Worm (Caenorhabditis elegans) whole organism, L3 larva: ENCODE results near the gene Y25C1A.2.

ENCODE experiments used
- ZK546.5 ChIP-seq: sonication (generic microtip); optimal IDR thresholded peaks from 2 replicates; lab custom pipeline; 2017; ENCODE audit warnings: missing biosample characterization, missing genetic modification characterization
- aly-2 ChIP-seq: fragments of 150-350 bp; optimal IDR thresholded peaks from 2 replicates; lab custom pipeline; 2014; ENCODE audit warnings: missing biosample characterization, missing genetic modification characterization
- ceh-82 ChIP-seq: fragments of 150-350 bp; optimal IDR thresholded peaks from 2 replicates; lab custom pipeline; 2014; ENCODE audit warnings: missing biosample characterization, missing genetic modification characterization
- ceh-9 ChIP-seq: sonication (generic microtip); optimal IDR thresholded peaks from 2 replicates; lab custom pipeline; 2018; ENCODE audit warnings: missing biosample characterization, missing genetic modification characterization
- daf-12 ChIP-seq: fragments of 150-350 bp; optimal IDR thresholded peaks from 2 replicates; lab custom pipeline; 2014; ENCODE audit warnings: missing biosample characterization, missing genetic modification reagents, missing genetic modification characterization
- elt-3 ChIP-seq, 3 experiments: fragments of 150-350 bp in 1 of 3; sonication (generic microtip) in 2 of 3; optimal IDR thresholded peaks; 2 replicates in 2 of 3; 4 replicates in 1 of 3; lab custom pipeline; 2014 to 2017; ENCODE audit warnings: missing biosample characterization in 3 of 3, missing genetic modification characterization in 3 of 3
- jun-1 ChIP-seq: fragments of 150-350 bp; optimal IDR thresholded peaks from 2 replicates; lab custom pipeline; 2014; ENCODE audit warnings: missing biosample characterization, missing genetic modification reagents, missing genetic modification characterization
- lin-15B ChIP-seq: fragments of 150-350 bp; optimal IDR thresholded peaks from 2 replicates; lab custom pipeline; 2014; ENCODE audit warnings: missing biosample characterization, missing genetic modification characterization
- mml-1 ChIP-seq: fragments of 150-350 bp; sonication (generic microtip); optimal IDR thresholded peaks from 3 replicates; lab custom pipeline; 2014; ENCODE audit warnings: missing biosample characterization, missing genetic modification characterization
- nhr-25 ChIP-seq: sonication (generic microtip); optimal IDR thresholded peaks from 2 replicates; lab custom pipeline; 2017; ENCODE audit warnings: missing biosample characterization, missing genetic modification characterization
- nhr-28 ChIP-seq: fragments of 150-350 bp; optimal IDR thresholded peaks from 2 replicates; lab custom pipeline; 2014; ENCODE audit warnings: missing biosample characterization, missing genetic modification characterization
- sea-2 ChIP-seq: fragments of 150-350 bp; sonication (generic microtip); optimal IDR thresholded peaks from 4 replicates; lab custom pipeline; 2014; ENCODE audit warnings: missing biosample characterization, missing genetic modification reagents, missing genetic modification characterization
- snpc-4 ChIP-seq: fragments of 150-350 bp; optimal IDR thresholded peaks from 2 replicates; lab custom pipeline; 2014; ENCODE audit warnings: missing biosample characterization, missing genetic modification characterization
- zag-1 ChIP-seq: fragments of 150-350 bp; optimal IDR thresholded peaks from 2 replicates; lab custom pipeline; 2014; ENCODE audit warnings: missing biosample characterization, missing genetic modification characterization
- ztf-4 ChIP-seq: fragments of 150-350 bp; optimal IDR thresholded peaks from 2 replicates; lab custom pipeline; 2014; ENCODE audit warnings: missing biosample characterization, missing genetic modification characterization

The Y25C1A.2 gene

DNA sequence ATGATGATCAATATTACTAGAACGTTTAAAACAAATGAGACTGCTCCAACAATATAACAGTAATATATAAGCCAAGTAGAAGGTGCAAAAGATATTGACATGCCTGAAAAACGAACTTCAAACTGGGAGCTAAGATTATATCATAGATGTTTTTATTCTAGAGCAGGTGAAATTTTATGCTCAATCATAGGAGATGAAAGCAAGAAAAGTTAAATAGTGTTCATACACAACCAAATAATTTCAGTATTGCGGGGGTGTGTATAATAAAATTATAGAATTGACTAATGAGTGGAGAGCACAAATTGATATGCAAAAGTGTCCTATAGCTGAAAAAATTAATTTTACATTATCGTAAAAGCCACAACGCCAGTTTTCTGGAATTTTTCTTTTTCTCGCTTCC is 46.6 kb downstream of the Y25C1A.2 start, which contains the start of gene sri-34:
Gene sri-34 (minus strand): TSS at position 101 of the 400 bp plus-strand sequence.
- no peak for TF ChIP-seq ceh-82 (tag; lab: Kevin White, UChicago)
- no peak for TF ChIP-seq ceh-9 (tag; lab: Kevin White, UChicago)
- no peak for TF ChIP-seq sea-2 (GFP tag; lab: Kevin White, UChicago)
- no peak for TF ChIP-seq zag-1 (tag; lab: Kevin White, UChicago)
- no peak for TF ChIP-seq ztf-4 (tag; lab: Kevin White, UChicago)
- TF ChIP-seq snpc-4 (tag; lab: Kevin White, UChicago) = no peak
- no peak for TF ChIP-seq nhr-28 (tag; lab: Kevin White, UChicago)
- TF ChIP-seq nhr-25 (tag; lab: Kevin White, UChicago) = no peak
- TF ChIP-seq ZK546.5 (tag; lab: Kevin White, UChicago) = no peak
- no peak for TF ChIP-seq aly-2 (tag; lab: Kevin White, UChicago)
- TF ChIP-seq daf-12 = no peak
- TF ChIP-seq mml-1 (tag; lab: Kevin White, UChicago) = no peak
- TF ChIP-seq elt-3 (tag; optimal IDR thresholded peaks at IDR 0.05; lab: Kevin White, UChicago) = no peak
- no peak for TF ChIP-seq jun-1 (tag; lab: Kevin White, UChicago)
- no peak for TF ChIP-seq lin-15B
